Fruit fly (Drosophila melanogaster) whole organism, embryonic: ENCODE measurements around the gene CG6168.

Experiments
- Asciz ChIP-seq: fragments of 200-800 bp; sonication (Bioruptor generic); optimal IDR thresholded peaks from 2 replicates; lab custom pipeline; 2017; ENCODE audit warnings: missing biosample characterization, mild to moderate bottlenecking, missing genetic modification characterization, missing genetic modification reagents
- B-H1 ChIP-seq: fragments of 200-800 bp; sonication (Bioruptor generic); IDR thresholded peaks from 3 replicates; pipeline ENCODE4 v1.3.6; 2022; ENCODE audit warnings: missing biosample characterization, missing genetic modification characterization
- Blimp-1 ChIP-seq: fragments of 200-800 bp; sonication (Bioruptor generic); optimal IDR thresholded peaks from 3 replicates; lab custom pipeline; 2018; ENCODE audit warnings: missing biosample characterization, missing genetic modification characterization, mild to moderate bottlenecking, moderate library complexity, missing genetic modification reagents
- CG10267 ChIP-seq: fragments of 200-800 bp; sonication (Bioruptor generic); optimal IDR thresholded peaks from 2 replicates; lab custom pipeline; 2018; ENCODE audit warnings: missing biosample characterization, mild to moderate bottlenecking, missing genetic modification characterization, moderate library complexity
- CG10431 ChIP-seq: fragments of 200-800 bp; sonication (Bioruptor generic); optimal IDR thresholded peaks from 3 replicates; lab custom pipeline; 2018; ENCODE audit warnings: missing biosample characterization, mild to moderate bottlenecking, missing genetic modification characterization
- CG10654 ChIP-seq: fragments of 200-800 bp; sonication (Bioruptor generic); optimal IDR thresholded peaks from 2 replicates; lab custom pipeline; 2016; ENCODE audit warnings: missing biosample characterization, missing genetic modification characterization
- CG14965 ChIP-seq: fragments of 200-800 bp; sonication (Bioruptor generic); optimal IDR thresholded peaks from 2 replicates; lab custom pipeline; 2016; ENCODE audit warnings: missing biosample characterization, missing genetic modification characterization, borderline replicate concordance
- CG1647 ChIP-seq: fragments of 200-800 bp; sonication (Bioruptor generic); optimal IDR thresholded peaks from 3 replicates; lab custom pipeline; 2016; ENCODE audit warnings: missing biosample characterization, missing genetic modification characterization
- CG30403 ChIP-seq: fragments of 200-800 bp; sonication (Bioruptor generic); optimal IDR thresholded peaks from 3 replicates; lab custom pipeline; 2016; ENCODE audit warnings: missing biosample characterization, missing genetic modification characterization
- CG31388 ChIP-seq: fragments of 200-800 bp; sonication (Bioruptor generic); optimal IDR thresholded peaks from 2 replicates; lab custom pipeline; 2016; ENCODE audit warnings: missing biosample characterization, missing genetic modification characterization
- CG33557 ChIP-seq: fragments of 200-800 bp; sonication (Bioruptor generic); optimal IDR thresholded peaks from 2 replicates; lab custom pipeline; 2019; ENCODE audit warnings: missing biosample characterization, mild to moderate bottlenecking, missing genetic modification characterization, moderate library complexity
- CG34422 ChIP-seq: fragments of 200-800 bp; sonication (Bioruptor generic); IDR thresholded peaks from 3 replicates; pipeline ENCODE4 v1.3.6; 2022; ENCODE audit warnings: missing biosample characterization, missing genetic modification characterization
- CG4404 ChIP-seq: fragments of 200-800 bp; sonication (Bioruptor generic); IDR thresholded peaks from 2 replicates; pipeline ENCODE4 v1.3.6; 2022; ENCODE audit warnings: missing biosample characterization, missing genetic modification characterization
- CG4617 ChIP-seq: fragments of 200-800 bp; sonication (Bioruptor generic); optimal IDR thresholded peaks from 3 replicates; lab custom pipeline; 2016; ENCODE audit warnings: missing biosample characterization, missing genetic modification characterization, borderline replicate concordance
- CG6689 ChIP-seq: fragments of 200-800 bp; sonication (Bioruptor generic); IDR thresholded peaks from 2 replicates; pipeline ENCODE4 v1.3.6; 2022; ENCODE audit warnings: missing biosample characterization, missing genetic modification characterization
- CG7987 ChIP-seq: fragments of 200-800 bp; sonication (Bioruptor generic); optimal IDR thresholded peaks from 2 replicates; lab custom pipeline; 2018; ENCODE audit warnings: missing biosample characterization, mild to moderate bottlenecking, missing genetic modification characterization, moderate library complexity
- CG8765 ChIP-seq: fragments of 200-800 bp; sonication (Bioruptor generic); IDR thresholded peaks from 2 replicates; pipeline ENCODE4 v1.3.6; 2022; ENCODE audit warnings: missing biosample characterization, missing genetic modification characterization
- CG8924 ChIP-seq: fragments of 200-800 bp; optimal IDR thresholded peaks from 3 replicates; lab custom pipeline; 2019; ENCODE audit warnings: missing biosample characterization, mild to moderate bottlenecking, missing genetic modification characterization, moderate library complexity
- CG9215 ChIP-seq: fragments of 200-800 bp; sonication (Bioruptor generic); IDR thresholded peaks from 2 replicates; pipeline ENCODE4 v1.3.6; 2022; ENCODE audit warnings: missing biosample characterization, missing genetic modification characterization
- Dp ChIP-seq: fragments of 200-800 bp; sonication (Bioruptor generic); optimal IDR thresholded peaks from 2 replicates; lab custom pipeline; 2018; ENCODE audit warnings: missing biosample characterization, mild to moderate bottlenecking, missing genetic modification characterization, moderate library complexity
- HmgD ChIP-seq: fragments of 200-800 bp; sonication (Bioruptor generic); optimal IDR thresholded peaks from 3 replicates; lab custom pipeline; 2016; ENCODE audit warnings: missing biosample characterization, missing genetic modification characterization
- Hmr ChIP-seq: fragments of 200-800 bp; sonication (Bioruptor generic); optimal IDR thresholded peaks from 3 replicates; lab custom pipeline; 2017; ENCODE audit warnings: mild to moderate bottlenecking, missing biosample characterization, missing genetic modification reagents, missing genetic modification characterization
- Hr3 ChIP-seq: fragments of 200-800 bp; sonication (Bioruptor generic); optimal IDR thresholded peaks from 3 replicates; lab custom pipeline; 2016; ENCODE audit warnings: missing biosample characterization, missing genetic modification characterization
- Hr78 ChIP-seq, 2 experiments: fragments of 200-800 bp in 1 of 2; fragments of >200 bp in 1 of 2; sonication (Bioruptor generic) in 1 of 2; optimal IDR thresholded peaks; 2 replicates each; lab custom pipeline; 2017 to 2019; ENCODE audit warnings: missing biosample characterization in 2 of 2, missing genetic modification characterization in 2 of 2, mild to moderate bottlenecking in 1 of 2, moderate library complexity in 1 of 2
- Myb ChIP-seq: fragments of 200-800 bp; sonication (Bioruptor generic); optimal IDR thresholded peaks from 2 replicates; lab custom pipeline; 2016; ENCODE audit warnings: missing biosample characterization, missing genetic modification characterization
- Nf-YC ChIP-seq: fragments of 200-800 bp; optimal IDR thresholded peaks from 3 replicates; lab custom pipeline; 2019; ENCODE audit warnings: missing biosample characterization, mild to moderate bottlenecking, missing genetic modification characterization, moderate library complexity
- PHDP ChIP-seq: fragments of 200-800 bp; sonication (Bioruptor generic); optimal IDR thresholded peaks from 3 replicates; lab custom pipeline; 2018; ENCODE audit warnings: missing biosample characterization, mild to moderate bottlenecking, missing genetic modification characterization, moderate library complexity
- Rx ChIP-seq: fragments of 200-800 bp; sonication (Bioruptor generic); IDR thresholded peaks from 2 replicates; pipeline ENCODE4 v1.3.6; 2022; ENCODE audit warnings: missing biosample characterization, missing genetic modification characterization
- Scr ChIP-seq: fragments of 200-800 bp; sonication (Bioruptor generic); IDR thresholded peaks from 2 replicates; pipeline ENCODE4 v1.3.6; 2022; ENCODE audit warnings: missing biosample characterization, missing genetic modification characterization; ENCODE audit not compliant: partially characterized antibody
- Spps ChIP-seq: fragments of 200-800 bp; sonication (Bioruptor generic); optimal IDR thresholded peaks from 2 replicates; lab custom pipeline; 2018; ENCODE audit warnings: missing biosample characterization, mild to moderate bottlenecking, missing genetic modification characterization
- Sry-δ ChIP-seq: fragments of 200-800 bp; sonication (Bioruptor generic); optimal IDR thresholded peaks from 2 replicates; lab custom pipeline; 2016; ENCODE audit warnings: missing biosample characterization, missing genetic modification characterization
- Xbp1 ChIP-seq: fragments of 200-800 bp; sonication (Bioruptor generic); optimal IDR thresholded peaks from 3 replicates; lab custom pipeline; 2016; ENCODE audit warnings: missing biosample characterization, mild to moderate bottlenecking, missing genetic modification characterization
- ab ChIP-seq: fragments of 200-800 bp; sonication (Bioruptor generic); optimal IDR thresholded peaks from 2 replicates; lab custom pipeline; 2016; ENCODE audit warnings: missing biosample characterization, missing genetic modification characterization
- croc ChIP-seq: fragments of 200-800 bp; sonication (Bioruptor generic); conservative IDR thresholded peaks from 3 replicates; pipeline ENCODE4 v1.3.6; 2022; ENCODE audit warnings: missing biosample characterization, missing genetic modification characterization
- crol ChIP-seq: fragments of 200-800 bp; sonication (Bioruptor generic); IDR thresholded peaks from 2 replicates; pipeline ENCODE4 v1.3.6; 2022; ENCODE audit warnings: missing biosample characterization, missing genetic modification characterization
- dimm ChIP-seq: fragments of 200-800 bp; sonication (Bioruptor generic); IDR thresholded peaks from 2 replicates; pipeline ENCODE4 v1.3.6; 2022; ENCODE audit warnings: missing biosample characterization, missing genetic modification characterization
- dmrt11E ChIP-seq: fragments of 200-800 bp; sonication (Bioruptor generic); optimal IDR thresholded peaks from 3 replicates; lab custom pipeline; 2018; ENCODE audit warnings: missing biosample characterization, mild to moderate bottlenecking, missing genetic modification characterization, moderate library complexity
- eve ChIP-seq, 2 experiments: fragments of >200 bp; optimal IDR thresholded peaks; 2 replicates each; lab custom pipeline; 2017; ENCODE audit warnings: missing biosample characterization in 2 of 2, missing genetic modification characterization in 2 of 2
- fd3F ChIP-seq: fragments of 200-800 bp; sonication (Bioruptor generic); optimal IDR thresholded peaks from 2 replicates; lab custom pipeline; 2018; ENCODE audit warnings: missing biosample characterization, mild to moderate bottlenecking, missing genetic modification characterization, moderate library complexity
- grau ChIP-seq: fragments of 200-800 bp; optimal IDR thresholded peaks from 3 replicates; lab custom pipeline; 2019; ENCODE audit warnings: missing biosample characterization, mild to moderate bottlenecking, missing genetic modification characterization, moderate library complexity
- grn ChIP-seq: fragments of 200-800 bp; sonication (Bioruptor generic); optimal IDR thresholded peaks from 3 replicates; lab custom pipeline; 2017; ENCODE audit warnings: missing biosample characterization, missing genetic modification characterization
- nerfin-2 ChIP-seq: fragments of 200-800 bp; sonication (Bioruptor generic); IDR thresholded peaks from 2 replicates; pipeline ENCODE4 v1.3.6; 2022; ENCODE audit warnings: missing biosample characterization, missing genetic modification characterization; ENCODE audit not compliant: partially characterized antibody
- otp ChIP-seq: fragments of 200-800 bp; sonication (Bioruptor generic); IDR thresholded peaks from 3 replicates; pipeline ENCODE4, ENCODE4 v1.3.6; 2022; ENCODE audit warnings: missing biosample characterization, missing genetic modification characterization
- slbo ChIP-seq: fragments of 200-800 bp; sonication (Bioruptor generic); IDR thresholded peaks from 2 replicates; pipeline ENCODE4 v1.3.6; 2022; ENCODE audit warnings: missing biosample characterization, missing genetic modification characterization
- tap ChIP-seq: fragments of 200-800 bp; optimal IDR thresholded peaks from 3 replicates; lab custom pipeline; 2019; ENCODE audit warnings: missing biosample characterization, mild to moderate bottlenecking, missing genetic modification characterization, moderate library complexity
- tna ChIP-seq: fragments of 200-800 bp; sonication (Bioruptor generic); IDR thresholded peaks from 2 replicates; pipeline ENCODE4 v1.3.6; 2022; ENCODE audit warnings: missing biosample characterization, missing genetic modification characterization; ENCODE audit not compliant: partially characterized antibody
- toy ChIP-seq: fragments of 200-800 bp; sonication (Bioruptor generic); IDR thresholded peaks from 2 replicates; pipeline ENCODE4 v1.3.6; 2022; ENCODE audit warnings: missing biosample characterization, missing genetic modification characterization
- wdn ChIP-seq: fragments of 200-800 bp; sonication (Bioruptor generic); IDR thresholded peaks from 2 replicates; pipeline ENCODE4 v1.3.6; 2022; ENCODE audit warnings: missing biosample characterization, missing genetic modification characterization
- zfh1 ChIP-seq: fragments of 200-800 bp; sonication (Bioruptor generic); IDR thresholded peaks from 3 replicates; pipeline ENCODE4 v1.3.6; 2022; ENCODE audit warnings: missing biosample characterization, missing genetic modification characterization

CG6168 gene

DNA sequence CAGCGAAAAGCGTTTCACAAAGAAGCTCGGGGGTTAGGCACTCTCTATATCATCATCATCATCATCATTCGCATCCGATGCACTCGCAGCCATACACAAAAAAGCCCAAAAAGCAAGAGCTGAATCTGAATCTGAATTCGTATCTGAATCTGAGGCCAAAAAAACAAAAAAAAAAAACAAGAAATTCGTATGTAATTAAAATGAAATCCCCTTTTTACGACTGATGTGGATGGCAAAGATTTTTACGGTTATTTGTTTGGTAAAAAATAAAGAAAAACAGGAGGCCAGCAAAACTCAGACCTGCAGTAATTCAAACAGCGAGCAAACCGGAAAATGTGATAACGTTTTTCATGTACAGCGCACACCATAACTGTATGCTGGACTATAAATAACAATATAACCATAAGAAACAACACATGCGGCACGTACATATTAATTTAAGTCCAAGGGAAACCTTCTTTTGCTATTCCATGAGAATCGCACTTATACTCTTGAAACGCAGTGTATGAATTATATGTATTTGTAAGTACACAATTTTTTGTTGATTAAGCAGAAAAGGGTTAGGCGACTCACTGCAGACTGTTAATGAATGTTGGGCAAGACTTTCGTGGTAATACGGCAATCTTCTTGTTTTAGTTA, 2.9 kb downstream of the CG6168 start (continued):
- peak; percentile 79 for TF ChIP-seq CG31388 (GFP tag; lab: Kevin White, UChicago)
- peak; percentile 76 for TF ChIP-seq CG10267 (tag; lab: Kevin White, UChicago)
- TF ChIP-seq tna = no peak
- peak; percentile 68 for TF ChIP-seq ab
- TF ChIP-seq CG4617 (GFP tag; lab: Kevin White, UChicago) = peak; percentile 44
- TF ChIP-seq Dp (GFP tag; lab: Kevin White, UChicago) = no peak
- TF ChIP-seq CG10431 (GFP tag; lab: Kevin White, UChicago) = no peak
- peak; percentile 77 for TF ChIP-seq Asciz (GFP tag; lab: Kevin White, UChicago)
- TF ChIP-seq Spps (tag; lab: Kevin White, UChicago) = peak; percentile 56
- peak; percentile 89 for TF ChIP-seq PHDP
- TF ChIP-seq CG9215 = peak; percentile 67
- TF ChIP-seq dimm (GFP tag; lab: Robert Waterston, UW) = peak; percentile 89
- peak in 1 of 2 experiments; percentile 44 for TF ChIP-seq Hr78 (GFP tag; optimal IDR thresholded peaks at IDR 0.05; lab: Kevin White, UChicago)
- TF ChIP-seq wdn = peak; percentile 71
- TF ChIP-seq CG10654 = peak; percentile 80
- TF ChIP-seq zfh1 (GFP tag; lab: Robert Waterston, UW) = peak; percentile 94
- TF ChIP-seq CG8924 (tag; lab: Kevin White, UChicago) = peak; percentile 89
- TF ChIP-seq nerfin-2 = no peak
- peak; percentile 14 for TF ChIP-seq CG33557 (GFP tag; lab: Kevin White, UChicago)
- peak; percentile 81 for TF ChIP-seq CG30403 (GFP tag; lab: Kevin White, UChicago)
- TF ChIP-seq Nf-YC (tag; lab: Kevin White, UChicago) = peak; percentile 58
- TF ChIP-seq CG14965 (GFP tag; lab: Kevin White, UChicago) = peak; percentile 64
- no peak for TF ChIP-seq Scr
- peak; percentile 70 for TF ChIP-seq dmrt11E (tag; lab: Kevin White, UChicago)
- TF ChIP-seq grn = peak; percentile 22
- peak; percentile 84 for TF ChIP-seq toy (GFP tag; lab: Robert Waterston, UW)
- TF ChIP-seq grau = peak; percentile 85
- peak; percentile 80 for TF ChIP-seq Hmr
- no peak for TF ChIP-seq HmgD (GFP tag; lab: Kevin White, UChicago)
- TF ChIP-seq eve (GFP tag; optimal IDR thresholded peaks at IDR 0.05; lab: Kevin White, UChicago) = peak in 1 of 2 experiments; percentile 91
- TF ChIP-seq Xbp1 (GFP tag; lab: Kevin White, UChicago) = peak; percentile 88
- peak; percentile 90 for TF ChIP-seq otp (GFP tag; lab: Robert Waterston, UW)
- peak; percentile 76 for TF ChIP-seq Hr3
- TF ChIP-seq Myb = peak; percentile 58
- TF ChIP-seq CG34422 (GFP tag; lab: Robert Waterston, UW) = peak; percentile 90
- TF ChIP-seq Rx (GFP tag; lab: Robert Waterston, UW) = peak; percentile 83
- TF ChIP-seq B-H1 = peak; percentile 80
- TF ChIP-seq Sry-δ (GFP tag; lab: Kevin White, UChicago) = peak; percentile 55
- TF ChIP-seq crol (GFP tag; lab: Robert Waterston, UW) = peak; percentile 21; the same call in 1 of the 2 replicates
- TF ChIP-seq CG7987 (GFP tag; lab: Kevin White, UChicago) = peak; percentile 69
- TF ChIP-seq Blimp-1 (GFP tag; lab: Kevin White, UChicago) = peak; percentile 85
- TF ChIP-seq CG1647 (GFP tag; lab: Kevin White, UChicago) = peak; percentile 81
- peak; percentile 87 for TF ChIP-seq CG6689 (GFP tag; lab: Robert Waterston, UW)
- TF ChIP-seq slbo (GFP tag; lab: Robert Waterston, UW) = peak; percentile 89
- TF ChIP-seq croc (GFP tag; lab: Robert Waterston, UW) = peak; percentile 77
- peak; percentile 91 for TF ChIP-seq tap (tag; lab: Kevin White, UChicago)
- peak; percentile 77 for TF ChIP-seq CG8765 (GFP tag; lab: Robert Waterston, UW)
- peak; percentile 75 for TF ChIP-seq fd3F
- TF ChIP-seq CG4404 = peak; percentile 81
